Worm (Caenorhabditis elegans) whole organism, late embryonic: ENCODE data around the gene hpo-10.

Experiments used
- C08G9.2 ChIP-seq: sonication (generic microtip); optimal IDR thresholded peaks from 2 replicates; lab custom pipeline; 2016; ENCODE audit warnings: mild to moderate bottlenecking, missing genetic modification characterization, moderate library complexity, missing compliant biosample characterization
- C38D4.7 ChIP-seq: fragments of 200-800 bp; sonication (Bioruptor generic); optimal IDR thresholded peaks from 2 replicates; lab custom pipeline; 2018; ENCODE audit warnings: mild to moderate bottlenecking, missing genetic modification characterization, moderate library complexity, missing compliant biosample characterization
- K02D7.2 ChIP-seq: sonication (generic microtip); optimal IDR thresholded peaks from 2 replicates; lab custom pipeline; 2017; ENCODE audit warnings: mild to moderate bottlenecking, missing genetic modification characterization, missing compliant biosample characterization
- K09A11.1 ChIP-seq: sonication (generic microtip); optimal IDR thresholded peaks from 2 replicates; lab custom pipeline; 2017; ENCODE audit warnings: antibody characterized with exemption, mild to moderate bottlenecking, missing genetic modification characterization, missing compliant biosample characterization; ENCODE audit not compliant: insufficient read depth
- Y22D7AL.16 ChIP-seq: sonication (generic microtip); optimal IDR thresholded peaks from 2 replicates; lab custom pipeline; 2016; ENCODE audit warnings: missing genetic modification characterization, missing compliant biosample characterization
- ahr-1 ChIP-seq: sonication (generic microtip); optimal IDR thresholded peaks from 2 replicates; lab custom pipeline; 2016; ENCODE audit warnings: missing genetic modification characterization, missing compliant biosample characterization
- ceh-14 ChIP-seq: sonication (generic microtip); optimal IDR thresholded peaks from 2 replicates; lab custom pipeline; 2016; ENCODE audit warnings: missing genotype, missing genetic modification characterization, missing compliant biosample characterization
- ceh-18 ChIP-seq: sonication (generic microtip); optimal IDR thresholded peaks from 2 replicates; lab custom pipeline; 2016; ENCODE audit warnings: missing genetic modification characterization, missing compliant biosample characterization
- ceh-19 ChIP-seq: fragments of 200-800 bp; sonication (Bioruptor generic); optimal IDR thresholded peaks from 2 replicates; lab custom pipeline; 2018; ENCODE audit warnings: mild to moderate bottlenecking, missing genetic modification characterization, missing compliant biosample characterization
- ceh-2 ChIP-seq: sonication (generic microtip); optimal IDR thresholded peaks from 2 replicates; lab custom pipeline; 2016; ENCODE audit warnings: missing genotype, missing genetic modification characterization, missing compliant biosample characterization
- ceh-24 ChIP-seq: sonication (generic microtip); optimal IDR thresholded peaks from 2 replicates; lab custom pipeline; 2016; ENCODE audit warnings: mild to moderate bottlenecking, missing genetic modification characterization, missing compliant biosample characterization
- ceh-30 ChIP-seq: fragments of 150-350 bp; optimal IDR thresholded peaks from 2 replicates; lab custom pipeline; 2014; ENCODE audit warnings: missing biosample characterization, missing genetic modification characterization
- ceh-34 ChIP-seq: sonication (generic microtip); optimal IDR thresholded peaks from 2 replicates; lab custom pipeline; 2016; ENCODE audit warnings: mild to moderate bottlenecking, missing genetic modification characterization, missing compliant biosample characterization
- ceh-48 ChIP-seq: sonication (generic microtip); optimal IDR thresholded peaks from 2 replicates; lab custom pipeline; 2016; ENCODE audit warnings: missing genetic modification characterization, inconsistent platforms, missing compliant biosample characterization
- dmd-4 ChIP-seq: sonication (generic microtip); optimal IDR thresholded peaks from 2 replicates; lab custom pipeline; 2016; ENCODE audit warnings: borderline replicate concordance, missing genetic modification characterization, missing compliant biosample characterization
- elt-2 ChIP-seq: sonication (generic microtip); optimal IDR thresholded peaks from 2 replicates; lab custom pipeline; 2016; ENCODE audit warnings: missing genetic modification reagents, missing genetic modification characterization, missing compliant biosample characterization
- ets-4 ChIP-seq: sonication (generic microtip); optimal IDR thresholded peaks from 2 replicates; lab custom pipeline; 2016; ENCODE audit warnings: missing genetic modification characterization, missing compliant biosample characterization
- fax-1 ChIP-seq: sonication (generic microtip); optimal IDR thresholded peaks from 2 replicates; lab custom pipeline; 2016; ENCODE audit warnings: missing genotype, missing genetic modification characterization, missing compliant biosample characterization
- fkh-6 ChIP-seq: sonication (generic microtip); optimal IDR thresholded peaks from 2 replicates; lab custom pipeline; 2016; ENCODE audit warnings: missing genetic modification characterization, missing compliant biosample characterization
- gmeb-2 ChIP-seq: sonication (generic microtip); optimal IDR thresholded peaks from 2 replicates; lab custom pipeline; 2016; ENCODE audit warnings: missing genetic modification characterization, inconsistent platforms, missing compliant biosample characterization
- hlh-13 ChIP-seq: fragments of 200-800 bp; sonication (Bioruptor generic); optimal IDR thresholded peaks from 2 replicates; lab custom pipeline; 2018; ENCODE audit warnings: mild to moderate bottlenecking, missing genetic modification characterization, missing compliant biosample characterization
- hlh-6 ChIP-seq: sonication (generic microtip); optimal IDR thresholded peaks from 2 replicates; lab custom pipeline; 2016; ENCODE audit warnings: missing genotype, missing genetic modification characterization, missing compliant biosample characterization
- hlh-8 ChIP-seq: sonication (generic microtip); optimal IDR thresholded peaks from 2 replicates; lab custom pipeline; 2016; ENCODE audit warnings: missing genotype, missing genetic modification characterization, missing compliant biosample characterization
- nfya-1 ChIP-seq: sonication (generic microtip); optimal IDR thresholded peaks from 2 replicates; lab custom pipeline; 2017; ENCODE audit warnings: missing genetic modification characterization, mild to moderate bottlenecking, missing compliant biosample characterization, antibody characterized with exemption, moderate library complexity
- nhr-232 ChIP-seq: sonication (generic microtip); optimal IDR thresholded peaks from 2 replicates; lab custom pipeline; 2016; ENCODE audit warnings: missing genetic modification characterization, missing compliant biosample characterization
- npax-4 ChIP-seq: sonication (generic microtip); optimal IDR thresholded peaks from 2 replicates; lab custom pipeline; 2016; ENCODE audit warnings: missing genetic modification characterization, missing compliant biosample characterization
- odd-2 ChIP-seq: sonication (generic microtip); optimal IDR thresholded peaks from 2 replicates; lab custom pipeline; 2017; ENCODE audit warnings: antibody characterized with exemption, mild to moderate bottlenecking, missing genetic modification characterization, missing compliant biosample characterization
- rnt-1 ChIP-seq: sonication (generic microtip); optimal IDR thresholded peaks from 2 replicates; lab custom pipeline; 2016; ENCODE audit warnings: missing genetic modification characterization, missing compliant biosample characterization
- sdc-2 ChIP-seq: sonication (generic microtip); optimal IDR thresholded peaks from 2 replicates; lab custom pipeline; 2016; ENCODE audit warnings: missing genotype, missing genetic modification characterization, missing compliant biosample characterization
- sox-2 ChIP-seq: fragments of 200-800 bp; sonication (Bioruptor generic); IDR thresholded peaks from 2 replicates; pipeline ENCODE4 v1.3.6; 2022; ENCODE audit warnings: missing genetic modification reagents, missing genetic modification characterization, missing compliant biosample characterization
- sox-4 ChIP-seq: sonication (generic microtip); optimal IDR thresholded peaks from 2 replicates; lab custom pipeline; 2017; ENCODE audit warnings: mild to moderate bottlenecking, missing genetic modification characterization, inconsistent platforms, missing compliant biosample characterization
- tbx-2 ChIP-seq: sonication (generic microtip); optimal IDR thresholded peaks from 2 replicates; lab custom pipeline; 2016; ENCODE audit warnings: missing genetic modification characterization, missing compliant biosample characterization
- unc-42 ChIP-seq: sonication (generic microtip); optimal IDR thresholded peaks from 2 replicates; lab custom pipeline; 2016; ENCODE audit warnings: missing genotype, missing genetic modification characterization, missing compliant biosample characterization
- unc-55 ChIP-seq: sonication (generic microtip); optimal IDR thresholded peaks from 2 replicates; lab custom pipeline; 2017; ENCODE audit warnings: missing biosample characterization, missing genetic modification reagents, missing genetic modification characterization
- zip-5 ChIP-seq: sonication (generic microtip); optimal IDR thresholded peaks from 2 replicates; lab custom pipeline; 2016; ENCODE audit warnings: missing genetic modification characterization, missing compliant biosample characterization
- ztf-16 ChIP-seq: sonication (generic microtip); optimal IDR thresholded peaks from 2 replicates; lab custom pipeline; 2017; ENCODE audit warnings: missing genetic modification characterization, missing compliant biosample characterization

The hpo-10 gene

ce11 chrIII:5835163-5835871, 44.0 kb upstream of the hpo-10 start:
- no peak for TF ChIP-seq sox-4
- peak; percentile 23 for TF ChIP-seq ceh-34
- TF ChIP-seq elt-2 (tag; lab: Kevin White, UChicago): peak; percentile 89
- TF ChIP-seq rnt-1 (tag; lab: Kevin White, UChicago): peak; percentile 49
- no peak for TF ChIP-seq tbx-2
- no peak for TF ChIP-seq K02D7.2
- no peak for TF ChIP-seq ahr-1 (tag; lab: Kevin White, UChicago)
- peak; percentile 26 for TF ChIP-seq ets-4 (tag; lab: Kevin White, UChicago)
- peak; percentile 46 for TF ChIP-seq C08G9.2 (tag; lab: Kevin White, UChicago)
- TF ChIP-seq ceh-18 (tag; lab: Kevin White, UChicago): peak; percentile 63
- TF ChIP-seq, all 69 proteins: peak for 6

ce11 chrIII:5836261-5836660, 43.0 kb upstream of the hpo-10 start:
- no peak for TF ChIP-seq unc-42 (tag; lab: Kevin White, UChicago)
- TF ChIP-seq npax-4 (tag; lab: Kevin White, UChicago): no peak
- TF ChIP-seq hlh-13 (GFP tag; lab: Kevin White, UChicago): no peak
- no peak for TF ChIP-seq sox-2 (GFP tag; lab: Robert Waterston, UW)
- TF ChIP-seq gmeb-2 (tag; lab: Kevin White, UChicago): no peak
- no peak for TF ChIP-seq fkh-6
- no peak for TF ChIP-seq hlh-8
- TF ChIP-seq ceh-2 (tag; lab: Kevin White, UChicago): no peak
- no peak for TF ChIP-seq ceh-14 (tag; lab: Kevin White, UChicago)
- TF ChIP-seq hlh-6 (tag; lab: Kevin White, UChicago): no peak
- TF ChIP-seq fax-1 (tag; lab: Kevin White, UChicago): no peak
- no peak for TF ChIP-seq zip-5
- no peak for TF ChIP-seq ceh-19 (GFP tag; lab: Kevin White, UChicago)
- TF ChIP-seq nhr-232 (tag; lab: Kevin White, UChicago): no peak
- TF ChIP-seq K09A11.1 (tag; lab: Kevin White, UChicago): no peak

- TF ChIP-seq ceh-24 (tag; lab: Kevin White, UChicago): no peak
- TF ChIP-seq C38D4.7: peak; percentile 18
- TF ChIP-seq Y22D7AL.16: no peak
- peak; percentile 7 for TF ChIP-seq sdc-2
- no peak for TF ChIP-seq odd-2 (tag; lab: Kevin White, UChicago)
- no peak for TF ChIP-seq ztf-16 (tag; lab: Kevin White, UChicago)
- TF ChIP-seq K02D7.2: no peak
- no peak for TF ChIP-seq ceh-48 (tag; lab: Kevin White, UChicago)
- TF ChIP-seq ceh-30: no peak
- no peak for TF ChIP-seq fax-1 (tag; lab: Kevin White, UChicago)
- no peak for TF ChIP-seq unc-55 (GFP tag; lab: Kevin White, UChicago)
- TF ChIP-seq nfya-1: peak; percentile 4
- no peak for TF ChIP-seq K09A11.1 (tag; lab: Kevin White, UChicago)
- TF ChIP-seq dmd-4 (tag; lab: Kevin White, UChicago): no peak
- no peak for TF ChIP-seq sox-4
- TF ChIP-seq ceh-14 (tag; lab: Kevin White, UChicago): no peak
Measured at ce11 chrIII:5836816-5837215, 42.5 kb upstream of the hpo-10 start, which contains the start of gene W04D12.1. Gene W04D12.1, plus strand, starts transcription at chrIII:5836926.
